Fruit fly (Drosophila melanogaster) whole organism, embryonic: ENCODE data around the gene CG42299.

Experiments used
- CG10431 ChIP-seq: fragments of 200-800 bp; sonication (Bioruptor generic); optimal IDR thresholded peaks from 3 replicates; lab custom pipeline; 2018; ENCODE audit warnings: missing biosample characterization, mild to moderate bottlenecking, missing genetic modification characterization
- CG10543 ChIP-seq: fragments of 200-800 bp; sonication (Bioruptor generic); optimal IDR thresholded peaks from 3 replicates; lab custom pipeline; 2017; ENCODE audit warnings: missing biosample characterization, mild to moderate bottlenecking, missing genetic modification characterization, moderate library complexity
- CG11398 ChIP-seq: fragments of 200-800 bp; sonication (Bioruptor generic); optimal IDR thresholded peaks from 2 replicates; lab custom pipeline; 2016; ENCODE audit warnings: missing biosample characterization, missing genetic modification characterization
- CG13123 ChIP-seq: fragments of 200-800 bp; sonication (Bioruptor generic); optimal IDR thresholded peaks from 2 replicates; lab custom pipeline; 2016; ENCODE audit warnings: missing biosample characterization, missing genetic modification characterization
- CG14014 ChIP-seq: fragments of 200-800 bp; sonication (Bioruptor generic); IDR thresholded peaks from 2 replicates; pipeline ENCODE4 v1.3.6; 2022; ENCODE audit warnings: missing biosample characterization, missing genetic modification characterization
- CG1792 ChIP-seq: fragments of 200-800 bp; sonication (Bioruptor generic); optimal IDR thresholded peaks from 2 replicates; lab custom pipeline; 2016; ENCODE audit warnings: missing biosample characterization, missing genetic modification characterization
- CG18599 ChIP-seq: fragments of 200-800 bp; sonication (Bioruptor generic); optimal IDR thresholded peaks from 3 replicates; lab custom pipeline; 2017; ENCODE audit warnings: missing biosample characterization, missing genetic modification characterization, mild to moderate bottlenecking, moderate library complexity, missing genetic modification reagents
- CG2116 ChIP-seq: fragments of 200-800 bp; sonication (Bioruptor generic); optimal IDR thresholded peaks from 3 replicates; lab custom pipeline; 2018; ENCODE audit warnings: missing biosample characterization, mild to moderate bottlenecking, missing genetic modification characterization
- CG3163 ChIP-seq: fragments of 200-800 bp; sonication (Bioruptor generic); optimal IDR thresholded peaks from 3 replicates; lab custom pipeline; 2016; ENCODE audit warnings: missing biosample characterization, missing genetic modification characterization
- CG33213 ChIP-seq: fragments of 200-800 bp; sonication (Bioruptor generic); optimal IDR thresholded peaks from 3 replicates; lab custom pipeline; 2016; ENCODE audit warnings: missing biosample characterization, missing genetic modification characterization
- CG3838 ChIP-seq: fragments of 200-800 bp; sonication (Bioruptor generic); optimal IDR thresholded peaks from 3 replicates; lab custom pipeline; 2016; ENCODE audit warnings: missing biosample characterization, missing genetic modification characterization
- CG4617 ChIP-seq: fragments of 200-800 bp; sonication (Bioruptor generic); optimal IDR thresholded peaks from 3 replicates; lab custom pipeline; 2016; ENCODE audit warnings: missing biosample characterization, missing genetic modification characterization, borderline replicate concordance
- CG4854 ChIP-seq: fragments of 200-800 bp; sonication (Bioruptor generic); optimal IDR thresholded peaks from 2 replicates; lab custom pipeline; 2016; ENCODE audit warnings: missing biosample characterization, missing genetic modification characterization, inconsistent platforms
- CG6854 ChIP-seq: fragments of 200-800 bp; sonication (Bioruptor generic); optimal IDR thresholded peaks from 3 replicates; lab custom pipeline; 2017; ENCODE audit warnings: missing biosample characterization, mild to moderate bottlenecking, missing genetic modification characterization
- CG7372 ChIP-seq: fragments of 200-800 bp; sonication (Bioruptor generic); IDR thresholded peaks from 2 replicates; pipeline ENCODE4 v1.3.6; 2022; ENCODE audit warnings: missing biosample characterization, missing genetic modification characterization
- CG8765 ChIP-seq: fragments of 200-800 bp; sonication (Bioruptor generic); IDR thresholded peaks from 2 replicates; pipeline ENCODE4 v1.3.6; 2022; ENCODE audit warnings: missing biosample characterization, missing genetic modification characterization
- Dip3 ChIP-seq: fragments of 200-800 bp; sonication (Bioruptor generic); optimal IDR thresholded peaks from 3 replicates; lab custom pipeline; 2016; ENCODE audit warnings: missing biosample characterization, missing genetic modification characterization
- Fer2 ChIP-seq: fragments of 200-800 bp; sonication (Bioruptor generic); optimal IDR thresholded peaks from 2 replicates; lab custom pipeline; 2018; ENCODE audit warnings: missing biosample characterization, mild to moderate bottlenecking, missing genetic modification characterization, moderate library complexity
- Hr51 ChIP-seq, 2 experiments: fragments of 200-800 bp; sonication (Bioruptor generic); optimal IDR thresholded peaks; 2 replicates in 1 of 2; 3 replicates in 1 of 2; lab custom pipeline; 2016 to 2018; ENCODE audit warnings: missing biosample characterization in 2 of 2, missing genetic modification characterization in 2 of 2, mild to moderate bottlenecking in 1 of 2, moderate library complexity in 1 of 2
- Jarid2 ChIP-seq: fragments of 200-800 bp; sonication (Bioruptor generic); optimal IDR thresholded peaks from 3 replicates; lab custom pipeline; 2017; ENCODE audit warnings: mild to moderate bottlenecking, missing biosample characterization, missing genetic modification reagents, missing genetic modification characterization
- Kr ChIP-seq: fragments of 200-800 bp; sonication (Bioruptor generic); optimal IDR thresholded peaks from 2 replicates; lab custom pipeline; 2017; ENCODE audit warnings: missing biosample characterization, mild to moderate bottlenecking, missing genetic modification characterization
- Mad ChIP-seq: fragments of 200-800 bp; sonication (Bioruptor generic); optimal IDR thresholded peaks from 2 replicates; lab custom pipeline; 2016; ENCODE audit warnings: missing biosample characterization, missing genetic modification characterization
- Mes4 ChIP-seq: fragments of 200-800 bp; sonication (Bioruptor generic); optimal IDR thresholded peaks from 2 replicates; lab custom pipeline; 2016; ENCODE audit warnings: missing biosample characterization, missing genetic modification characterization
- NFAT ChIP-seq: fragments of 200-800 bp; sonication (Bioruptor generic); IDR thresholded peaks from 2 replicates; pipeline ENCODE4 v1.3.6; 2022; ENCODE audit warnings: missing biosample characterization, missing genetic modification characterization
- Pdp1 ChIP-seq, 2 experiments: fragments of 200-800 bp; sonication (Bioruptor generic); optimal IDR thresholded peaks; 3 replicates each; lab custom pipeline; 2016; ENCODE audit warnings: missing biosample characterization in 2 of 2, missing genetic modification characterization in 2 of 2, mild to moderate bottlenecking in 1 of 2, moderate library complexity in 1 of 2
- Poxn ChIP-seq: fragments of 200-800 bp; sonication (Bioruptor generic); IDR thresholded peaks from 2 replicates; pipeline ENCODE4 v1.3.6; 2022; ENCODE audit warnings: missing biosample characterization, missing genetic modification characterization
- Side ChIP-seq: fragments of 200-800 bp; sonication (Bioruptor generic); optimal IDR thresholded peaks from 2 replicates; lab custom pipeline; 2016; ENCODE audit warnings: missing biosample characterization, missing genetic modification characterization
- Xbp1 ChIP-seq: fragments of 200-800 bp; sonication (Bioruptor generic); optimal IDR thresholded peaks from 3 replicates; lab custom pipeline; 2016; ENCODE audit warnings: missing biosample characterization, mild to moderate bottlenecking, missing genetic modification characterization
- ash1 ChIP-seq: fragments of 200-800 bp; sonication (Bioruptor generic); optimal IDR thresholded peaks from 2 replicates; lab custom pipeline; 2018; ENCODE audit warnings: missing biosample characterization, mild to moderate bottlenecking, missing genetic modification characterization
- ato ChIP-seq: fragments of 200-800 bp; sonication (Bioruptor generic); IDR thresholded peaks from 2 replicates; pipeline ENCODE4 v1.3.6; 2022; ENCODE audit warnings: missing biosample characterization, missing genetic modification characterization; ENCODE audit not compliant: partially characterized antibody
- az2 ChIP-seq: fragments of 200-800 bp; sonication (Bioruptor generic); optimal IDR thresholded peaks from 3 replicates; lab custom pipeline; 2016; ENCODE audit warnings: missing biosample characterization, missing genetic modification characterization
- bowl ChIP-seq: fragments of 200-800 bp; sonication (Bioruptor generic); IDR thresholded peaks from 2 replicates; pipeline ENCODE4 v1.3.6; 2022; ENCODE audit warnings: missing biosample characterization, missing genetic modification characterization
- cad ChIP-seq: fragments of >200 bp; optimal IDR thresholded peaks from 2 replicates; lab custom pipeline; 2017; ENCODE audit warnings: missing biosample characterization, missing genetic modification characterization
- chm ChIP-seq: fragments of 200-800 bp; sonication (Bioruptor generic); IDR thresholded peaks from 2 replicates; pipeline ENCODE4 v1.3.6; 2022; ENCODE audit warnings: missing biosample characterization, missing genetic modification characterization
- dimm ChIP-seq: fragments of 200-800 bp; sonication (Bioruptor generic); IDR thresholded peaks from 2 replicates; pipeline ENCODE4 v1.3.6; 2022; ENCODE audit warnings: missing biosample characterization, missing genetic modification characterization
- dmrt11E ChIP-seq: fragments of 200-800 bp; sonication (Bioruptor generic); optimal IDR thresholded peaks from 3 replicates; lab custom pipeline; 2018; ENCODE audit warnings: missing biosample characterization, mild to moderate bottlenecking, missing genetic modification characterization, moderate library complexity
- fd102C ChIP-seq: fragments of 200-800 bp; sonication (Bioruptor generic); optimal IDR thresholded peaks from 2 replicates; lab custom pipeline; 2018; ENCODE audit warnings: missing biosample characterization, mild to moderate bottlenecking, missing genetic modification characterization, moderate library complexity
- gem ChIP-seq: fragments of 200-800 bp; sonication (Bioruptor generic); optimal IDR thresholded peaks from 2 replicates; lab custom pipeline; 2019; ENCODE audit warnings: missing biosample characterization, mild to moderate bottlenecking, missing genetic modification characterization, moderate library complexity
- jumu ChIP-seq: fragments of 200-800 bp; sonication (Bioruptor generic); optimal IDR thresholded peaks from 3 replicates; lab custom pipeline; 2016; ENCODE audit warnings: missing biosample characterization, missing genetic modification characterization
- oc ChIP-seq: fragments of 200-800 bp; sonication (Bioruptor generic); optimal IDR thresholded peaks from 2 replicates; lab custom pipeline; 2018; ENCODE audit warnings: missing biosample characterization, mild to moderate bottlenecking, missing genetic modification characterization, moderate library complexity
- psq ChIP-seq: fragments of 200-800 bp; sonication (Bioruptor generic); optimal IDR thresholded peaks from 2 replicates; lab custom pipeline; 2017; ENCODE audit warnings: missing biosample characterization, missing genetic modification characterization
- ro ChIP-seq: fragments of 200-800 bp; sonication (Bioruptor generic); IDR thresholded peaks from 2 replicates; pipeline ENCODE4 v1.3.6; 2022; ENCODE audit warnings: missing biosample characterization, missing genetic modification characterization
- schlank ChIP-seq: fragments of 200-800 bp; sonication (Bioruptor generic); optimal IDR thresholded peaks from 2 replicates; lab custom pipeline; 2018; ENCODE audit warnings: missing biosample characterization, mild to moderate bottlenecking, missing genetic modification characterization
- slou ChIP-seq: fragments of 200-800 bp; sonication (Bioruptor generic); optimal IDR thresholded peaks from 3 replicates; lab custom pipeline; 2016; ENCODE audit warnings: missing biosample characterization, missing genetic modification characterization
- sob ChIP-seq: fragments of 200-800 bp; sonication (Bioruptor generic); IDR thresholded peaks from 2 replicates; pipeline ENCODE4 v1.3.6; 2022; ENCODE audit warnings: missing biosample characterization, missing genetic modification characterization
- tin ChIP-seq: fragments of 200-800 bp; sonication (Bioruptor generic); optimal IDR thresholded peaks from 3 replicates; lab custom pipeline; 2016; ENCODE audit warnings: missing biosample characterization, missing genetic modification characterization
- usp ChIP-seq: fragments of >200 bp; optimal IDR thresholded peaks from 2 replicates; lab custom pipeline; 2017; ENCODE audit warnings: missing biosample characterization, missing genetic modification characterization
- vnd ChIP-seq: fragments of 200-800 bp; sonication (Bioruptor generic); IDR thresholded peaks from 3 replicates; pipeline ENCODE4 v1.3.6; 2022; ENCODE audit warnings: missing biosample characterization, missing genetic modification characterization; ENCODE audit not compliant: partially characterized antibody
- wek ChIP-seq: fragments of 200-800 bp; sonication (Bioruptor generic); optimal IDR thresholded peaks from 3 replicates; lab custom pipeline; 2018; ENCODE audit warnings: missing biosample characterization, mild to moderate bottlenecking, missing genetic modification characterization, moderate library complexity
- zen2 ChIP-seq: fragments of 200-800 bp; sonication (Bioruptor generic); IDR thresholded peaks from 3 replicates; pipeline ENCODE4 v1.3.6; 2022; ENCODE audit warnings: missing biosample characterization, missing genetic modification characterization; ENCODE audit not compliant: partially characterized antibody
- zfh1 ChIP-seq: fragments of 200-800 bp; sonication (Bioruptor generic); IDR thresholded peaks from 3 replicates; pipeline ENCODE4 v1.3.6; 2022; ENCODE audit warnings: missing biosample characterization, missing genetic modification characterization

CG42299 gene

DNA sequence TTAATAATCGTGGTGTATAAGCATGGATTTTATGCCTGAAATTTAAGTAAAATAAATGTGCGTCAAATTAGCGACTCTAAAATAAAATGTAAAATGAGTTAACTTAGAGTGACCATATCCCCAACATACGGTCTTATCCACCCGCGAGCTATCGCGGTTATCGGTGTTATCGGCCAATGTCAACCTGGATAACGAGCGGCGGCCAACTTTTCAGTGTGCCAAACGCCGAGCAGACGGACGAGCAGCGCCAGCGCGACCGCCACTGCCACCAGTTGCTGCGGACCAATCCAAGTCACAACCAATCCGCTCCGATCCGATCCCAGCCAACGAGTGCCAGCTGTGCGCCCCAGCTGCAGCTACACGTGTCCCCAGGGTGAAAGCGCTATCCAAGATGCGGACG, 2.6 kb upstream of the CG42299 start, which contains the start of the genes cerv and CG7872 (continued):
- no peak for TF ChIP-seq fd102C (GFP tag; lab: Kevin White, UChicago)
- TF ChIP-seq Side = peak; percentile 2
- no peak for TF ChIP-seq dimm (GFP tag; lab: Robert Waterston, UW)
- 0 out of 2 replicates have a peak, but pooled peaks have one; percentile 41 for TF ChIP-seq chm (GFP tag; lab: Robert Waterston, UW)
- peak in 1 of 2 experiments; percentile 19 for TF ChIP-seq Pdp1 (GFP tag; optimal IDR thresholded peaks at IDR 0.05; lab: Kevin White, UChicago)
- TF ChIP-seq psq (GFP tag; lab: Kevin White, UChicago) = no peak
- TF ChIP-seq CG18599 (GFP tag; lab: Kevin White, UChicago) = no peak
- no peak for TF ChIP-seq oc (tag; lab: Kevin White, UChicago)
- TF ChIP-seq Xbp1 = no peak
- no peak for TF ChIP-seq Mad (GFP tag; lab: Kevin White, UChicago)
- TF ChIP-seq gem (tag; lab: Kevin White, UChicago) = no peak
- TF ChIP-seq CG6854 (GFP tag; lab: Kevin White, UChicago) = no peak
- no peak for TF ChIP-seq CG1792 (GFP tag; lab: Kevin White, UChicago)
- TF ChIP-seq cad (GFP tag; lab: Kevin White, UChicago) = no peak
- TF ChIP-seq Hr51 (GFP tag; optimal IDR thresholded peaks at IDR 0.05; lab: Kevin White, UChicago) = no peak
- peak; percentile 52; the same call in 2 of the 3 replicates for TF ChIP-seq zen2 (GFP tag; lab: Robert Waterston, UW)
- no peak for TF ChIP-seq NFAT (GFP tag; lab: Robert Waterston, UW)
- TF ChIP-seq CG3838 (GFP tag; lab: Kevin White, UChicago) = no peak
- no peak for TF ChIP-seq ato (GFP tag; lab: Robert Waterston, UW)
- no peak for TF ChIP-seq bowl (GFP tag; lab: Robert Waterston, UW)
- no peak for TF ChIP-seq usp (GFP tag; lab: Kevin White, UChicago)
- no peak for TF ChIP-seq az2 (GFP tag; lab: Kevin White, UChicago)
- TF ChIP-seq Fer2 (tag; lab: Kevin White, UChicago) = no peak
- no peak for TF ChIP-seq schlank
- TF ChIP-seq ro (GFP tag; lab: Robert Waterston, UW) = no peak
- no peak for TF ChIP-seq CG13123 (GFP tag; lab: Kevin White, UChicago)
- peak; percentile 59 for TF ChIP-seq Jarid2 (GFP tag; lab: Kevin White, UChicago)
- peak; percentile 20 for TF ChIP-seq CG4617 (GFP tag; lab: Kevin White, UChicago)
- no peak for TF ChIP-seq slou (GFP tag; lab: Kevin White, UChicago)
- TF ChIP-seq Poxn (GFP tag; lab: Robert Waterston, UW) = no peak
- no peak for TF ChIP-seq Kr (GFP tag; lab: Kevin White, UChicago)
- TF ChIP-seq tin (GFP tag; lab: Kevin White, UChicago) = no peak
- no peak for TF ChIP-seq CG4854
- TF ChIP-seq dmrt11E (tag; lab: Kevin White, UChicago) = no peak
- no peak for TF ChIP-seq jumu (GFP tag; lab: Kevin White, UChicago)
- TF ChIP-seq vnd = peak; percentile 50; the same call in 1 of the 3 replicates
- no peak for TF ChIP-seq CG8765 (GFP tag; lab: Robert Waterston, UW)
- no peak for TF ChIP-seq CG10431 (GFP tag; lab: Kevin White, UChicago)
- TF ChIP-seq wek = no peak
- no peak for TF ChIP-seq CG10543 (GFP tag; lab: Kevin White, UChicago)
- TF ChIP-seq Mes4 (GFP tag; lab: Kevin White, UChicago) = no peak
- no peak for TF ChIP-seq CG11398 (GFP tag; lab: Kevin White, UChicago)
- TF ChIP-seq CG2116 = peak; percentile 59
- no peak for TF ChIP-seq CG7372
- TF ChIP-seq CG14014 (GFP tag; lab: Robert Waterston, UW) = no peak
- no peak for TF ChIP-seq Dip3 (GFP tag; lab: Kevin White, UChicago)
- TF ChIP-seq sob (GFP tag; lab: Robert Waterston, UW) = peak; percentile 48; the same call in 1 of the 2 replicates
- TF ChIP-seq zfh1 (GFP tag; lab: Robert Waterston, UW) = no peak
- no peak for TF ChIP-seq CG3163 (GFP tag; lab: Kevin White, UChicago)
- no peak for TF ChIP-seq CG33213 (GFP tag; lab: Kevin White, UChicago)
- TF ChIP-seq ash1 (GFP tag; lab: Kevin White, UChicago) = no peak
